Worm (Caenorhabditis elegans) whole organism, dauer: ENCODE results near the gene C07B5.6.
A peak's percentile ranks its signal among the peaks of the same experiment; 100 is the strongest.

ENCODE experiments used
- unc-62 ChIP-seq: sonication (generic microtip); optimal IDR thresholded peaks from 2 replicates; lab custom pipeline; 2017; ENCODE audit warnings: missing biosample characterization, missing genetic modification reagents, missing genetic modification characterization

Gene C07B5.6

DNA sequence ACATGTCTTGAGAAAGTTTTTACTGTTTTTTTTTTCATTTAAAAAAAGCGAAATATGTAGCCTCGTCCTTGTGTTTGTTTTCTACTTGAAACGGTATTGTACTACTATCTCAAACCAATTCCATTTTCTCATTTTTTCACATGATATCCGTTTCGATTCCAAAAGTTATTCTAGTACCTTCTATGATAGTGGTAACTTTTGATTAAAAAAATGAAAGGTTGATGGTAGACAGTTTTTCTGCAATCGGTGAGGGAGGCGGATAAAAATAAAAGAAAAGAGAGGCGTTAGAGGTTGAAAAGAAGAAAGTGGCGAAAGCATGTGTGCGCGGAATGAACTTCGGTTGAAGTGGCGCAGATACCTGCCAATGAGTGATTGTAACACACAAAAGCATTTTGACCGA, 9.1 kb downstream of the C07B5.6 start:
- TF ChIP-seq unc-62 (GFP tag; lab: Kevin White, UChicago) = no peak

DNA sequence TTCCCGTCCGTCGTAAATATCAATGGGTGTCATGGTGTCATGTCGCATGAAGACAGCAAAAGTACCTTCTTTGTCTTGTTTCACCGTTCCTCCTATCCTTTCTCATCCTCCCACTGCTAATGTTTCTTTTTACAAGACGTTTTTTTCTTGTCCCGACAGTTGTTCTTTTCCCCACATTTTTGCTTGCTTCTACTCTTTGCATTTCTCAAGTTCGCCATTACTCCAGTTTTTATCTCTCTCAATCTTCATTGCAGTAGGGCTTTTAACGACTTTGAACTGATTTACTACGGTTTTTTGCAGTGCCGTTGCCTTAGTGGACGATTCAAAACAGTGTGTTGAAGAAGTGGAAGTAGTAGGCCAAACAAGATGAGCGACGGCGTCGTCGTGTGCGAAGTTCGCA, 10.5 kb downstream of the C07B5.6 start, which contains the start of gene C07B5.4:
TSS of gene C07B5.4 (plus strand) at position 301 of the 400 bp plus-strand sequence.
- no peak for TF ChIP-seq unc-62 (GFP tag; lab: Kevin White, UChicago)

DNA sequence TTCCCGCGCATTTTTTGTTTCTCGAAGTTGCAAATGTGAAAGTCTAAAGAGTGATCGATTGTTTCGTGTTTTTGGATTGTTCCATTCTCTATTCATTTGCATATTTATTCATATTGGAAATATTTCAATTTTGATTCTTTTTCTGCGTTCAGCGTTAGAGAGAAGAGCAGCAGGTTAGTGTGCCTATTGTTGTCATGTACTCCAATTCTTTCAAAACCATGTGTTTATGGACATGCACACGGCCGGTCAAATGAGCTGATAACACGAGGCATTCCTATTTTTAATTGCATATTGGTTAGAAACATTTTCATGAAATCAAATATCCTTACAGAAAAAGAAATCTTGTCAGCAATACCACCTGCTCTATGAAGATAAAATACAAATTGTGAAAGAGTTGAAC, 12.8 kb downstream of the C07B5.6 start:
- no peak for TF ChIP-seq unc-62 (GFP tag; lab: Kevin White, UChicago)

DNA sequence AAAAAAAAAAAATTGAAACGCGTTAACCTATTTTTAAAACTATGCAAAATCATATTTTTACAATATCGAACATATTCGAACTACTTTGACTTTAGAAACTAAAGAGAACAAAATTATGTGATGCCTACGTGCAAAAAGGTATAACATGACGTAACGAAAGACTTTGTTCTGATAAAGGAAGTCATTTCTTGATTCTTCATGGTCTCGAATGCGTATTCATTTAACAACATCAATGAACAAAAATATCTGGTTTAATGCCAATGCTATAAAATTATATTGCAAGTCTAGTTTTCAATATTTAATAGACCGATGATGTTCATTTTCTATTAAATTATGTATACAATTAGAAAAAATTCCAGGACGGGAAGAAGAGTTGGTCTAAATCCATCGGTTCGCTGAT, 17.2 kb downstream of the C07B5.6 start:
- TF ChIP-seq unc-62 (GFP tag; lab: Kevin White, UChicago) = no peak

DNA sequence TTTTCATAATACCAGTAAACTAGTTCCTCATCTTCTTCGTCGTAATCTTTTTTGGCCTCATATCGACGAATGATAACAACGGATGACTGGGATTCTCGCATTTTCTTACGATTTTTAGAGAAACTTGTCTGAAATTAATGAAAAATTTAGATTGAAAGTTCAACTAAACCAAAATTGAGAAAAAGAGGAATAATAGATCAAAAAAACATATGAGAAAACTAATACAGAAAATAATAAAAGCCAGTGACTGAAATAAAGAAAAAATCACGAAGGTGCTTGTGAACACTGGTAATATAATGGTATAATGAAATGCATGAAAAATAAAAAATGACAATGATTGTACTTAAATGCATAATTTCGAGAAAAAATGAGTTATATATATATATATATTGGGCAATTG, 17.8 kb downstream of the C07B5.6 start, which contains the start of gene C07B5.8:
TSS of gene C07B5.8 (minus strand) at position 101 of the 400 bp plus-strand sequence.
- TF ChIP-seq unc-62 (GFP tag; lab: Kevin White, UChicago) = no peak

DNA sequence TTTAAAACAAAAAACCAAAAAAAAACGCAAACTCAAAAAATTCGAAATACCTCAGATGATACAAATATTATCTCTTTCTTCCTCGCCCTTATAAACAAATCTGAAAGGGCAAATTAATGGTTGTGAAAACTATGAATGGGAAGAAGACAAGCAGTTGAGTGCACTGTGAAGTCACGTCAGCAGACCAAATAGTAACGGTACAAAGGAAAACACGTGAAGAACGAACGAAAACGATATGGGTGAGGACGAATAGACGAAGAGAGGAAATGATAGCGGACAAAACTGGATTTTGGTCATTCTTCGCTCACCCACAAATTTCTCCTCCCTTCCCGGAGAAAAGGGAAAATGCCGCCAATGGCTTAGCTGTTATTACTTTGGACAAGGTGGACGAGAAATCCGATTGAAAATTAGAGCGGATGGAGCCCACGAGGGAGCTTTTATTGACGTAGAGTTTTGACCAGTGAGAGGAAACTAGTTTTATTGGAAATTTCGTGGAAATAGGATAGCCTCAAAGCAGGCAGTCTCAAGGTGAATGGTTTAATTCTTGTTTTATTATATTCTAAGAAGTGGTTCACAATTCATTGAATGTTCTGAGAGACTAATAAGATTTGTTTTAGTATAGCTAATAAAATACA, 18.8 kb downstream of the C07B5.6 start:
- no peak for TF ChIP-seq unc-62 (GFP tag; lab: Kevin White, UChicago)

DNA sequence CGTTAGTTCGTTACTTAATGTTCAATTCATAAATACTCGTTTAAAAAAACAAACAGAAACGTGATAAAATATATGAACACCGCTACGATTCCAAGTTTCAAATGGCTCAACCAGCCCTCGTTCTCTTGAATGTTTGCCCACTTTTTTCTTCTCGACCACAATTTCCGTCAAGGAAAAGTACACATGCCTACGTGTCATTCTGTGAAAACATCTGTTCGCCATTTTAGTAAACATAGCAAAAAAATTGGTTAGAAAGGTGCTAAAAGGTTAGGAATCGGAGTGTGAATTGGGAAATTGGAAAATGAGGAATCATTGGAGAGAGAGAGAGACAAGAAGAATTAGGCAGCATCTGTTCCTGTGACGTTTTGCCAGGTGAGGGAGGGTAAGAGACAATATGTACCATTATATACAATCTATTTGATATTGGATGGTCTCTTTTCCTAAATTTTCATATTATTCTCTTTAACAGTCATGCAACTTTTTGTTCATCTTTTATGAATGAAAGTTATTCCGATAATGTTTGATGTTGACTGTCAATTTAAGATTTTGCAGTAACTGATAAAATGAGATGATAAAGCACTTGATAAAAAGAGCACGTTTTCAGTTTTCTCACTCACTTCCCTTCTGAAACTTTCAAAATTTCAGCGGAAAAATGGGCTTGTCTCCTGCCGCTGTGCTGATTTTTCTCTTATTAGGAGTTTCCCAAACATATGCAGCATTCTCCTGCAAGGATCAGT, 20.6 kb downstream of the C07B5.6 start, which contains the start of gene nuc-1:
TSS of gene nuc-1 (plus strand) at position 612 of the 737 bp plus-strand sequence.
- TF ChIP-seq unc-62 (GFP tag; lab: Kevin White, UChicago) = no peak

DNA sequence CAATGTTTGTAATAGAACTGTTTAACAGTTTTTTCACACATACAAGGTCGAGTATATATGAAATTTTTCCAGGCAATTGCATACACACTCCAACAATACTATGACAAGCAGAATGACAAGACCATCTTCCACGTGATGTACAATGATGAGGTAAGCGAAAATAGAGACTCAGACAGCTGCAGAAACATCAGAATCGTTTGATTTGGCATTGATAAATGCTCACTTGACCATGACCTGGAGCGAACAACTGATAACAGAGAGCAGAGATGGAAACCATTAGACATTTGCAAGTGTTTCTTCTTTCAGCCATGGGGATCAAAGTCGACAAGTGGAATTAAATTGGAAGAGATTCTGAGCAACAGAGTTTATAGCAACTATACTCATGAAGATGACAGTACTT, 21.6 kb downstream of the C07B5.6 start:
- no peak for TF ChIP-seq unc-62 (GFP tag; lab: Kevin White, UChicago)

DNA sequence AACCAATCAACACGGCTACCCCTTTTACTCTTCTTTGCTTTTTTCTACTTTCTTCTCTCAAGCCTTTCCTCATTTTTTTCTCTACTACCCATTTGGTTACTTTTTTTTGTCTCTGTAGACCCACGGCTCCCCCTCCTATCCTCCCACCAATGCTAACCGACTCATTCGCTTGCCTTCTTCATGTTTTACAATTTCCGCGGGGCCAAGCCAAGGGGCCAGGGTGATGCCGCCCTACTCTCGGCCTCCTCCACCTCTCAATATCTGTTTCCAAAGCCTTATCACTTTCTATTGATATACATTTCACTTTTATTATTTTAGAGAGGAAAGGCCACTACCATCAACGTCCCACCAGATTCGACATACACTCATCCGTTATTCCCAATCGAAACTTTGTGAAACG, 24.5 kb downstream of the C07B5.6 start, which contains the start of gene F49E2.5:
TSS of gene F49E2.5 (plus strand) at position 301 of the 400 bp plus-strand sequence.
- TF ChIP-seq unc-62 (GFP tag; lab: Kevin White, UChicago) = no peak

DNA sequence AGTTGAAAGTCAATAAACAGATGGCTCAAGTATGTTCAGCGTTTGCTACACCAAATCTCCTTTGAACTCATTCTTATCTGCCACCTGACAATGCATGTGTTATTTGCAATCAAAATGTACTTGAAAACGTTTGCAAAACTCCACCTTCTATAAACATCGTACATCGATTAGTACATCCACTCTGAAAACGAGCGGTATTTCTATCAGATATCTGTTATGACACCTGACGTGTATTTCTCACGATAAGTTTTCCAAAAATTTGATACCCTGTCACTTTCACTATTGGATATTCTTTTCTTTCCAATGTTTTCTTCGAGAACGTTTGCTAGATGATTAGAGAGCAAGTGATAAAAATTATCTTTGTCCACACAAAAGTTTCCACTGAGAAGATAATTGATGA, 25.6 kb downstream of the C07B5.6 start:
- TF ChIP-seq unc-62 (GFP tag; lab: Kevin White, UChicago) = no peak

DNA sequence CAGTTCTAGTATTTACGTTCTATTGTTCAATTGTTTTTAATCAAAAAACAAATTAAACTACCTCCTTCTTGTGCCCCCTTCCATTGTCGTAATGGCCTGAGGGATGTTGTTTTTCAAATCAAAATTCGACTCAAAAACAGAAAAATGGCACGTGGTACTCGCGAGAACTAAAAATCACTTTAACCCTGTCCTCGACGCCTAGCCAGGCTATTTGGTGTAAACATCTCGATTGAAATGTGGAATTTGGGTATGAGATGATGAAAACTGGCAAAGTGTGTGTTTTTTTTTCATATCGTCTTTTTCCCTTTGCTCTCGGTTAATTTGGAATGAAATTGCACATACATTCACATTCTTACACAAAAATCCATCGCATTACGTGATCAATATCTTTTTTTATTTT, 27.8 kb downstream of the C07B5.6 start:
- no peak for TF ChIP-seq unc-62 (GFP tag; lab: Kevin White, UChicago)

DNA sequence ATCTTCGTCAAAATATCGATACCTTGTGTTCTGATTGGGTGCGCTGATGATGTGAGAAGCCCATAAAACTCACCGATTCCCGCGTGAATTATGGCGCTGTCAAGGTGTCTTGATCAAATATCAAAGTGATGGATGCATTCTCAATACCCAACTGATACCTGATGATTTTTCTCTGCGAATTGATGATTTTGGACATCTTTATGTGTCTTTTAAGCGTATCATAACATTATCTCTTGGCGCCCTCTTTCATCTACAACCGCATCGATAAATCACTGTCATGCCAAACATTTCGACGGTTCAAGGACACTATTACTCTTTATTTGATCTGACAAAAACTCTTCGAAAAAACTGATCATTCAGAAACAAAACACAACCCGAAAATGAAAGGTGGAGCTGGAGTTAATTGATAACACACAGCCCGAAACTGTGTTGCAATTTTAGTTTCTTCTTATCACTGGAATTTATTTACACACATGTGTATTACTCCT, 28.5 kb downstream of the C07B5.6 start:
- TF ChIP-seq unc-62 (GFP tag; lab: Kevin White, UChicago) = peak; percentile 8

DNA sequence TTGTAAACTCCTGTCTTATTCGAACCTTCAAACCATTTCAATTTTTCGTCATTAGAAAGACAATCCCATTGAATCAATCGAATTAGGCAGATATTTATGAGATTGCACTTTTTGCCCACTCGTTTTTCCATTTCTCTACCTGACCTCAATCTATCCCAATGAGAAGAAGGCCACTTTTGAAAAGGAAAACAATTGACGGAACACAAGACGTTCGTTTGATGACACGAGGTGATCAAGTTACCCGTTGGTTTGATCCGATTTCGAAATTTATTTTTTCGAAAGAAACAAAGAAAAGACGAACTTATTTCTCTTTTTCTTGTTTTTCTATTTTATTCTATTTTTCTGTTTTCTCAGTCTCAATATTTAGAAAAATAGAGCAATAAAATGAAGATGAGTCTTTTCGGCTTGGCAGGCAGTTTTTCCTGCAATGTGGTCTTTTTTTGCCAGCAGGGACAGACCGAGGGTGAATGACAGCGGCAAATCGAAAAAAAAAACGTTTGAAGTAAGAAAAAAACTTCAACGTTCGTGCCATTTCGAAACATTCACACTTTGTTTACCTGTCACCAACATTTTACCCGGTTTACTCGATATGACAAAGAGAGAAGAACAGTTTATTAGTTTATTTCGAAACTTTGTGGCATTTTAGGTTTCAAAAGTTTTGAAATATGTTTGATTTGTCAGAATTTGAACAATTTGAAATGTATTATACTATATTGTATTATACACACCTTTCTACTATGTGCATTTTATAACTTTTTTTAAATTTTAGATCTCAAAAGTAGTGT, 29.4 kb downstream of the C07B5.6 start:
- no peak for TF ChIP-seq unc-62 (GFP tag; lab: Kevin White, UChicago)

DNA sequence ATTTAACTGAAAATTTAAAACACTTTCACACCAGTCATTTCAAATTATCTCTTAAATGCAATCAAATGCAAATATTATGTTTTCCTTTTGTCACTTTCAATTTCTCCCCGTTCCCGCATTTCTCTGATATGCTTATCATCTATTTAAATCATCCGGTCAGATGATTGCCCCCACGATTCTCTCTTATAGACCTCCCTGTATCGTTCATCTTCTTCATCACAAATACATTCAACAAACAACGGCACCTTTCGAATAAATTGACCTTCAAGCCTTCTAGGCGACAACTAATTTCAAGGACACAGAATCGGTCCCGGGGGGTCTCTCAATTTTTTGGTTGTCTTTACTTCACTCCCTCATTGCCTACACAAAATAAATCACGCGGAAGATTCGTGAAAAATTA, 30.1 kb downstream of the C07B5.6 start:
- no peak for TF ChIP-seq unc-62 (GFP tag; lab: Kevin White, UChicago)

DNA sequence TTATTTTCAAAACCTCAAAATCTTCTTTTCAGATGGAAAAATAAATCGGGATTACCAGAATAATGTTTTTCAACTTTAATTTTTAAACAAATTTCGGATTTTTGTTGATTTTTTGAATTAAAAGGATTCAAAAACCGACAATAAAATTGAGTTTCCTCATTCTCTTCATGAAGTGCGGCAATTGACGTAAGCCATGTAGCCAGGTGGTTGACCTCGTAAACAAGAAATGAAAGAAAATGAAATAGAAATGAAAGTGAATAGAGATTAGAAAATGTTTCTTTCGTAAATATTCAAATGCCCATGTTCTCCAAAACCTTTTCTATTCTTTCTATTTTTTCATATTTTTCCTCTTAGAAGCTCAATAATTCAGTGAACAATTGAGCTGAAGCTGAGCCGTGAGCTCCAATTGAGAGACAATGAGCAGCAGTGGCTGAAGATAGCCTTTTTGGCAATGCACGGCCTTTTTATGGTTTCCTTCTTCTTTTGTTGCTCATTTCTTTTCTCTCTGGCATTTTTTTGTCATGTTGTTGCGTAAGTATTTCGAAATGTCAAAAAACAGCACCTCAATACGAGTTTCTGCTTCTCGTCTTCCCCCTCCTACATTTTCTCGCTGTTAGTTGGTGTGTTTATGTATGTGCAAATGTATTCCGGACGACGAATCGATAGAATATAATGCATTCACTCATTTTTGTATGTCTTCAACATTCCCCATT, 31.0 kb downstream of the C07B5.6 start:
- TF ChIP-seq unc-62 (GFP tag; lab: Kevin White, UChicago) = no peak
